Worm (Caenorhabditis elegans): ENCODE data around the gene pmk-1.

DNA sequence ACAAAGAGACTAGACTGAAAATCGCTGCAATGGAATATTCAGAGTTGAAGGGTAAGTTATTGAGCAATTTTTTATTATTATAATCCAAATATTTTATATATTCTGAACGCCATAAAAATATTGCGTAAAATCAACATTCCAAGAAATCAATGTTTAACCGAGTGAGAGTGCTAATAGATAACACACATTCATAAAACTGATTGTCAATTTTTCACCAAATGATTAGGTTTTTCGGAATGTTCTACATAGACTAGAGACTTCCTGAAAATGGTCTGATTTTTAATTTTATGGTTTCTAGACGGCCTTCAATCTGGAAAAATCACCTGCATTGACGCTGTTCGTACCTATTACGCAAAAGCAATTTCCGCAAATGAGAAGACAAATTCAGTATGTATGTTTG, 4.1 kb downstream of the pmk-1 start:
- no peak for TF ChIP-seq Y55F3AM.14 (GFP tag; optimal IDR thresholded peaks at IDR 0.05)
- no peak for TF ChIP-seq ZK546.5 (tag; optimal IDR thresholded peaks at IDR 0.05)
- TF ChIP-seq ztf-11 (tag; optimal IDR thresholded peaks at IDR 0.05) = no peak
- peak; percentile 56 for TF ChIP-seq fos-1 (tag; optimal IDR thresholded peaks at IDR 0.05)
- TF ChIP-seq dmd-4 (tag; optimal IDR thresholded peaks at IDR 0.05) = no peak
- no peak for TF ChIP-seq lsy-2 (tag; optimal IDR thresholded peaks at IDR 0.05)

All from whole organism, L2 larva.